Fruit fly (Drosophila melanogaster): Measurements from ENCODE around the gene dos.
A peak's percentile ranks its signal among the peaks of the same experiment; 100 is the strongest.

Gene dos

dm6 chr3L:2636023-2636968 is 47.1 kb downstream of the dos start (continued):
- TF ChIP-seq fd96Cb (tag; optimal IDR thresholded peaks at IDR 0.05) (peak; percentile 9), CG13775 (GFP tag; optimal IDR thresholded peaks at IDR 0.05) (no peak), vfl (GFP tag; optimal IDR thresholded peaks at IDR 0.05) (no peak), hkb (optimal IDR thresholded peaks at IDR 0.05) (no peak), hkb (GFP tag; IDR thresholded peaks at IDR 0.05) (peak; percentile 44; the same call in 1 of the 2 replicates), CG4617 (GFP tag; optimal IDR thresholded peaks at IDR 0.05; ENCODE audit: borderline replicate concordance) (no peak), MBD-R2 (GFP tag; IDR thresholded peaks at IDR 0.05) (no peak; the same call in 1 of the 2 replicates), psq (GFP tag; optimal IDR thresholded peaks at IDR 0.05) (no peak), nom (GFP tag; optimal IDR thresholded peaks at IDR 0.05) (peak; percentile 6), CG18764 (GFP tag; optimal IDR thresholded peaks at IDR 0.05) (no peak), CG1792 (GFP tag; optimal IDR thresholded peaks at IDR 0.05) (no peak), gro (GFP tag; optimal IDR thresholded peaks at IDR 0.05) (no peak), Adf1 (GFP tag; IDR thresholded peaks at IDR 0.05) (peak; percentile 51; the same call in 1 of the 2 replicates), CG4282 (GFP tag; optimal IDR thresholded peaks at IDR 0.05) (no peak), Stat92E (GFP tag; optimal IDR thresholded peaks at IDR 0.05) (peak in 1 of 3 experiments; percentile 12), CG12659 (GFP tag; optimal IDR thresholded peaks at IDR 0.05) (peak; percentile 15), Ada2b (GFP tag; IDR thresholded peaks at IDR 0.05) (0 out of 2 replicates have a peak, but pooled peaks have one; percentile 24), CG32532 (GFP tag; IDR thresholded peaks at IDR 0.05) (no peak), dan (GFP tag; IDR thresholded peaks at IDR 0.05) (no peak), fru (optimal IDR thresholded peaks at IDR 0.05) (no peak), ara (GFP tag; IDR thresholded peaks at IDR 0.05) (no peak), CG2889 (GFP tag; IDR thresholded peaks at IDR 0.05) (no peak), ap (GFP tag; IDR thresholded peaks at IDR 0.05) (no peak), Sin3A (optimal IDR thresholded peaks at IDR 0.05) (no peak), D19A (tag; optimal IDR thresholded peaks at IDR 0.05) (peak; percentile 22), prd (optimal IDR thresholded peaks at IDR 0.05) (no peak), prd (GFP tag; IDR thresholded peaks at IDR 0.05) (no peak), zf30C (GFP tag; optimal IDR thresholded peaks at IDR 0.05) (peak; percentile 45), Hr39 (optimal IDR thresholded peaks at IDR 0.05) (no peak), CG15269 (tag; optimal IDR thresholded peaks at IDR 0.05) (peak; percentile 26), Bdp1 (GFP tag; optimal IDR thresholded peaks at IDR 0.05) (no peak), chinmo (GFP tag; IDR thresholded peaks at IDR 0.05; ENCODE audit: partially characterized antibody) (peak; percentile 69; the same call in 1 of the 4 replicates), Aef1 (GFP tag; IDR thresholded peaks at IDR 0.05) (peak; percentile 51; the same call in 2 of the 3 replicates), HLH4C (GFP tag; IDR thresholded peaks at IDR 0.05; ENCODE audit: partially characterized antibody) (no peak), grau (tag; optimal IDR thresholded peaks at IDR 0.05) (no peak), Ssrp (tag; optimal IDR thresholded peaks at IDR 0.05) (no peak), CG8359 (GFP tag; optimal IDR thresholded peaks at IDR 0.05; ENCODE audit: borderline replicate concordance) (no peak), mam (GFP tag; optimal IDR thresholded peaks at IDR 0.05) (no peak), otp (GFP tag; IDR thresholded peaks at IDR 0.05) (no peak), gsb-n (tag; optimal IDR thresholded peaks at IDR 0.05) (no peak), repo (GFP tag; optimal IDR thresholded peaks at IDR 0.05) (no peak), CG12219 (GFP tag; optimal IDR thresholded peaks at IDR 0.05) (no peak), Neu2 (GFP tag; optimal IDR thresholded peaks at IDR 0.05; ENCODE audit: borderline replicate concordance) (no peak), CG3847 (GFP tag; IDR thresholded peaks at IDR 0.05) (no peak), CG9876 (GFP tag; optimal IDR thresholded peaks at IDR 0.05) (no peak), Drgx (GFP tag; IDR thresholded peaks at IDR 0.05) (peak; percentile 77), luna (GFP tag; optimal IDR thresholded peaks at IDR 0.05) (no peak), sug (tag; optimal IDR thresholded peaks at IDR 0.05) (no peak), ewg (GFP tag; optimal IDR thresholded peaks at IDR 0.05) (peak; percentile 6), gt (GFP tag; IDR thresholded peaks at IDR 0.05) (no peak)
